Worm (Caenorhabditis elegans) whole organism, mixed stage, embryonic: ENCODE data around the gene T19C4.1.

Experiments
- M03D4.4 ChIP-seq: sonication (generic microtip); optimal IDR thresholded peaks from 2 replicates; lab custom pipeline; 2017; ENCODE audit warnings: mild to moderate bottlenecking, missing genetic modification characterization, missing compliant biosample characterization
- bed-3 ChIP-seq: fragments of 200-800 bp; sonication (Bioruptor generic); optimal IDR thresholded peaks from 3 replicates; lab custom pipeline; 2018; ENCODE audit warnings: mild to moderate bottlenecking, missing genetic modification characterization, moderate library complexity, missing compliant biosample characterization
- blmp-1 ChIP-seq: fragments of 150-350 bp; optimal IDR thresholded peaks from 2 replicates; lab custom pipeline; 2014; ENCODE audit warnings: missing biosample characterization, missing genetic modification characterization
- ceh-39 ChIP-seq: fragments of 150-350 bp; optimal IDR thresholded peaks from 2 replicates; lab custom pipeline; 2014; ENCODE audit warnings: missing biosample characterization, missing genetic modification characterization
- ceh-43 ChIP-seq: fragments of 200-800 bp; sonication (Bioruptor generic); optimal IDR thresholded peaks from 2 replicates; lab custom pipeline; 2018; ENCODE audit warnings: mild to moderate bottlenecking, missing genetic modification characterization, moderate library complexity, missing compliant biosample characterization
- ceh-83 ChIP-seq: fragments of 200-800 bp; sonication (Bioruptor generic); optimal IDR thresholded peaks from 2 replicates; lab custom pipeline; 2018; ENCODE audit warnings: mild to moderate bottlenecking, missing genetic modification characterization, missing compliant biosample characterization
- ces-1 ChIP-seq: fragments of 150-350 bp; optimal IDR thresholded peaks from 2 replicates; lab custom pipeline; 2014; ENCODE audit warnings: missing biosample characterization, missing genetic modification reagents, missing genetic modification characterization
- cnd-1 ChIP-seq: fragments of 200-800 bp; sonication (Bioruptor generic); optimal IDR thresholded peaks from 2 replicates; lab custom pipeline; 2018; ENCODE audit warnings: mild to moderate bottlenecking, missing genetic modification characterization, missing compliant biosample characterization
- drap-1 ChIP-seq: fragments of 200-800 bp; sonication (Bioruptor generic); optimal IDR thresholded peaks from 3 replicates; lab custom pipeline; 2018; ENCODE audit warnings: mild to moderate bottlenecking, missing genetic modification characterization, missing compliant biosample characterization
- elt-1 ChIP-seq: sonication (generic microtip); optimal IDR thresholded peaks from 2 replicates; lab custom pipeline; 2017; ENCODE audit warnings: missing genetic modification characterization, mild to moderate bottlenecking, missing compliant biosample characterization, antibody characterized with exemption, moderate library complexity, borderline replicate concordance; ENCODE audit not compliant: insufficient read depth
- flh-1 ChIP-seq: fragments of 200-800 bp; sonication (Bioruptor generic); optimal IDR thresholded peaks from 2 replicates; lab custom pipeline; 2018; ENCODE audit warnings: mild to moderate bottlenecking, missing genetic modification characterization, moderate library complexity, missing compliant biosample characterization
- ham-2 ChIP-seq: fragments of 200-800 bp; sonication (Bioruptor generic); optimal IDR thresholded peaks from 2 replicates; lab custom pipeline; 2018; ENCODE audit warnings: mild to moderate bottlenecking, missing genetic modification characterization, missing compliant biosample characterization
- hlh-1 ChIP-seq: fragments of 150-350 bp; optimal IDR thresholded peaks from 2 replicates; lab custom pipeline; 2014; ENCODE audit warnings: missing biosample characterization, missing genetic modification reagents, missing genetic modification characterization
- lin-13 ChIP-seq: fragments of 150-350 bp; optimal IDR thresholded peaks from 2 replicates; lab custom pipeline; 2014; ENCODE audit warnings: missing biosample characterization, missing genetic modification characterization
- lin-32 ChIP-seq: fragments of 200-800 bp; sonication (Bioruptor generic); optimal IDR thresholded peaks from 2 replicates; lab custom pipeline; 2018; ENCODE audit warnings: mild to moderate bottlenecking, missing genetic modification characterization, missing compliant biosample characterization
- lsy-2 ChIP-seq: fragments of 150-350 bp; optimal IDR thresholded peaks from 2 replicates; lab custom pipeline; 2014; ENCODE audit warnings: missing biosample characterization, missing genetic modification characterization
- mab-5 ChIP-seq: fragments of 150-350 bp; optimal IDR thresholded peaks from 2 replicates; lab custom pipeline; 2014; ENCODE audit warnings: missing biosample characterization, missing genetic modification characterization
- mep-1 ChIP-seq: fragments of 150-350 bp; optimal IDR thresholded peaks from 2 replicates; lab custom pipeline; 2017; ENCODE audit warnings: missing biosample characterization, missing genetic modification reagents, missing genetic modification characterization, inconsistent platforms
- nhr-12 ChIP-seq: fragments of 150-350 bp; optimal IDR thresholded peaks from 2 replicates; lab custom pipeline; 2014; ENCODE audit warnings: missing biosample characterization, missing genetic modification characterization
- nhr-237 ChIP-seq: fragments of 150-350 bp; optimal IDR thresholded peaks from 2 replicates; lab custom pipeline; 2014; ENCODE audit warnings: missing biosample characterization, missing genetic modification characterization
- nhr-28 ChIP-seq: fragments of 150-350 bp; optimal IDR thresholded peaks from 2 replicates; lab custom pipeline; 2014; ENCODE audit warnings: missing biosample characterization, missing genetic modification characterization
- nhr-76 ChIP-seq: sonication (generic microtip); optimal IDR thresholded peaks from 2 replicates; lab custom pipeline; 2017; ENCODE audit warnings: missing biosample characterization, missing genetic modification characterization
- pha-4 ChIP-seq: fragments of 150-350 bp; optimal IDR thresholded peaks from 2 replicates; lab custom pipeline; 2018; ENCODE audit warnings: missing biosample characterization, missing genetic modification reagents, missing genetic modification characterization
- sem-2 ChIP-seq: fragments of 200-800 bp; sonication (Bioruptor generic); optimal IDR thresholded peaks from 2 replicates; lab custom pipeline; 2018; ENCODE audit warnings: mild to moderate bottlenecking, missing genetic modification characterization, missing compliant biosample characterization
- snpc-4 ChIP-seq: fragments of 150-350 bp; optimal IDR thresholded peaks from 2 replicates; lab custom pipeline; 2014; ENCODE audit warnings: missing biosample characterization, missing genetic modification characterization
- tbx-8 ChIP-seq: fragments of 200-800 bp; sonication (Bioruptor generic); optimal IDR thresholded peaks from 2 replicates; lab custom pipeline; 2018; ENCODE audit warnings: mild to moderate bottlenecking, missing genetic modification characterization, moderate library complexity, missing compliant biosample characterization
- unc-120 ChIP-seq: sonication (generic microtip); optimal IDR thresholded peaks from 2 replicates; lab custom pipeline; 2017; ENCODE audit warnings: missing genetic modification characterization, missing compliant biosample characterization; ENCODE audit not compliant: poor library complexity, severe bottlenecking
- unc-39 ChIP-seq: fragments of 150-350 bp; optimal IDR thresholded peaks from 2 replicates; lab custom pipeline; 2014; ENCODE audit warnings: missing biosample characterization, missing genetic modification characterization
- unc-62 ChIP-seq: fragments of 150-350 bp; optimal IDR thresholded peaks from 2 replicates; lab custom pipeline; 2014; ENCODE audit warnings: missing biosample characterization, missing genetic modification reagents, missing genetic modification characterization
- zip-8 ChIP-seq: fragments of 150-350 bp; optimal IDR thresholded peaks from 2 replicates; lab custom pipeline; 2014; ENCODE audit warnings: missing biosample characterization, missing genetic modification characterization
- ztf-11 ChIP-seq: fragments of 150-350 bp; optimal IDR thresholded peaks from 2 replicates; lab custom pipeline; 2014; ENCODE audit warnings: missing biosample characterization, missing genetic modification characterization

The T19C4.1 gene

DNA sequence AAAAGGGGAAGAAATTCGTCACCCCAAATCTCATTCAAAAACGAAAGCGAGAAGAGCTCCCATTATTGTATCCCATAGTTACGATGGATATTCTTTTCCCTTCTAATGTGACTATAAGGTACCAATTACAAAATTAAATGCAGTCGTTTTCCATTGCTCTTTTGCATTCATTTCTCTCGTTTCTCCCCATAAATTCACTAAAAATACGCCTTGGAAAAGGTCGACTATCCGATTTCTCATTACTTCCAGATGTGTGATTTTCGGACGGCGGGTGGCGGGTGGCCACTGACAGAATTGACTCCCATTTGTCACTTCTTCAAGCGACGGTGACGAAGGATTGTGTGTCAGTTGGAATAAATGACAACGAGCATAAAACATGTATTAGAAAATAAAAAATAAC is 16.0 kb upstream of the T19C4.1 start:
- TF ChIP-seq sem-2 (GFP tag; lab: Kevin White, UChicago): no peak

DNA sequence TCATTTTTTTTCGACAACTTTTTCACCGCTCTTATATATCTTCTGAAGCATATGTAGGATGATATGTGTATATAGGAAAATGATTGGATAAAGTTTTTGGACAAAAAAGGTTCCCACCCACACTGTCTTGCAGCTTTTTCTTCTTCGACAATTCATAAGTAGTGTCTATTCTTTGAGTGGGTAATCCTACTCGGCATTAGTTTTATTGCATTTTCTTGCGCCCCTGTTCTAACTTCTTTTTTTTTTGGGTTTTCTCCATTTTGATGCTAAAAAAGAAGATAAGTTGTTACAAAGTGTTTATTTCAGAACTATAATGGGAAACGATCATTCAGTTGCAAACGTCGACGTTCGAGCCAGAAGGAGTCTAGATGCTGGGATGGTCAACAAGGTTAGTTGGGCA is 15.2 kb upstream of the T19C4.1 start, which contains the start of gene glb-3:
Gene glb-3, plus strand, starts transcription at position 301 of the 400 bp plus-strand sequence.
- TF ChIP-seq ham-2 (GFP tag; lab: Kevin White, UChicago) (no peak), mab-5 (tag; lab: Kevin White, UChicago) (no peak), ces-1 (no peak), flh-1 (GFP tag; lab: Kevin White, UChicago) (no peak), tbx-8 (no peak), ceh-43 (no peak), lsy-2 (tag; lab: Kevin White, UChicago) (no peak), blmp-1 (no peak), pha-4 (tag; lab: Kevin White, UChicago) (no peak), sem-2 (GFP tag; lab: Kevin White, UChicago) (no peak), nhr-28 (tag; lab: Kevin White, UChicago) (no peak), zip-8 (tag; lab: Kevin White, UChicago) (no peak), lin-32 (GFP tag; lab: Kevin White, UChicago) (no peak), lin-13 (no peak), nhr-76 (tag; lab: Kevin White, UChicago) (no peak), ztf-11 (tag; lab: Kevin White, UChicago) (no peak), ceh-83 (GFP tag; lab: Kevin White, UChicago) (no peak), bed-3 (no peak), elt-1 (tag; lab: Kevin White, UChicago) (no peak), nhr-12 (tag; lab: Kevin White, UChicago) (no peak)

DNA sequence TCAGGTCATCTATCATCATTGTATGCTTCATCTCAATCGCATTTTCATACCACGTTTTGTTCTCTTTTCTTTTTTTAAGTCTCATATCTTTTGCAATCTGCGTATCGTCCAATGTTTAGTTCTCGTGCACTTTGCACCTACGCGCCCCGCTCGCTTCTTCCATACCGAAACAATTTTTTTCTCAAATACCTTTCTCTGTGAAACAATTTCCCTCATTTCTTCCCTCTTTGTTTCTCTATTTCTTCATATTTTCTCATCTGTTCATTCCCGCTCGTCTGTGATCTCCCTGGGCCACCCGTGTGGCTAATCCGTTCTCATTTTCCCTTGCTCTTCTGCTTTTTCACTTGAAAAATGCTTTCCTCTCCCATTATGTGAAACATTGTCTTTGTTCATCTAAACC is 9.2 kb upstream of the T19C4.1 start:
- TF ChIP-seq hlh-1 (tag; lab: Kevin White, UChicago): peak; percentile 3
- no peak for TF ChIP-seq nhr-12 (tag; lab: Kevin White, UChicago)
- no peak for TF ChIP-seq blmp-1
- TF ChIP-seq unc-120 (tag; lab: Kevin White, UChicago): peak; percentile 65

DNA sequence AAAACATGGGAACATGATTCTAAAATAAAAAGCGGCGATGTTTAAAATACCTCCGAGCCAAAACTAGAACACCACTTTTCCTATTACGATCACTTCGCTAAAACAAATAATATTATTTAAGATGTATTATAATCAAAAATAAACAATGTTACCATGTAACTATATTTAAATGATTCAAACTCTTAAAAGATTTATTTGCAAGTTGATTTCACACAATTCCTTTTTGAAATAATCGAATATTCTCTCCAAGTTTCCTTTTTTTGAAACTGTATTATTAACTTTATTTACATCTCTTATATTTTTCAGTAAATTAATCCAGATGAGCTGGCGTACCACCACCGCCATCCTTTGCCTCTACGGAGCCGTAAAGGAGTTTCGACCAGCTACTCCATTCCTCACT is 8.3 kb upstream of the T19C4.1 start, which contains the start of gene folt-1:
Gene folt-1, plus strand, starts transcription at position 301 of the 400 bp plus-strand sequence.
- TF ChIP-seq hlh-1 (tag; lab: Kevin White, UChicago): no peak
- TF ChIP-seq snpc-4 (tag; lab: Kevin White, UChicago): no peak
- no peak for TF ChIP-seq bed-3
- TF ChIP-seq unc-120 (tag; lab: Kevin White, UChicago): no peak
- no peak for TF ChIP-seq lsy-2 (tag; lab: Kevin White, UChicago)
- no peak for TF ChIP-seq nhr-237 (tag; lab: Kevin White, UChicago)
- no peak for TF ChIP-seq sem-2 (GFP tag; lab: Kevin White, UChicago)
- TF ChIP-seq cnd-1 (tag; lab: Kevin White, UChicago): no peak
- TF ChIP-seq unc-62 (GFP tag; lab: Kevin White, UChicago): no peak
- no peak for TF ChIP-seq ceh-39
- no peak for TF ChIP-seq lin-32 (GFP tag; lab: Kevin White, UChicago)
- no peak for TF ChIP-seq M03D4.4 (tag; lab: Kevin White, UChicago)
- no peak for TF ChIP-seq mep-1 (tag; lab: Kevin White, UChicago)
- TF ChIP-seq ces-1: no peak

DNA sequence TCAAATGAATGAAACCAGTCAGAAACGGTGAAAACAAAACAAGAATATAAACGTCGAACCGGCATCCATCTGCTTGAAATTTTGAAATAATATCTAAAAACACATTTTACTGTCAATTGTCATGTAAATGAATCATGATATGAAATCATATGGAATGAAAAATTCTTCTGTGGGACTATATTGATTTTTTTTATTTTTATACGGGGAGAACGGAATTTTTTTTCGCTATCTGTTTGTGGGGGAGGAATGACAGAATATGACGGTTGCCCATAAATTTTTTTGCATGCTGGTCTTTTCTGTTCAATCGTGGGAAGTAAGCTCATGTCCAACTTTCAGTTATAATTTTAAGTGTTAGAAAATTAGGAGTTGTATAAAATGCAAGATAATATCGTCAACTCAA is 4.8 kb upstream of the T19C4.1 start, which contains the start of gene C06H2.7:
Gene C06H2.7, minus strand, starts transcription at position 101 of the 400 bp plus-strand sequence.
- TF ChIP-seq lsy-2 (tag; lab: Kevin White, UChicago): no peak
- TF ChIP-seq ces-1: no peak
- TF ChIP-seq drap-1 (GFP tag; lab: Kevin White, UChicago): no peak
- TF ChIP-seq ceh-83 (GFP tag; lab: Kevin White, UChicago): no peak
- TF ChIP-seq elt-1 (tag; lab: Kevin White, UChicago): no peak
- TF ChIP-seq flh-1 (GFP tag; lab: Kevin White, UChicago): no peak
- TF ChIP-seq nhr-28 (tag; lab: Kevin White, UChicago): no peak
- no peak for TF ChIP-seq lin-32 (GFP tag; lab: Kevin White, UChicago)
- no peak for TF ChIP-seq ztf-11 (tag; lab: Kevin White, UChicago)
- no peak for TF ChIP-seq nhr-237 (tag; lab: Kevin White, UChicago)
- TF ChIP-seq unc-39: no peak
- TF ChIP-seq nhr-12 (tag; lab: Kevin White, UChicago): no peak
- no peak for TF ChIP-seq unc-120 (tag; lab: Kevin White, UChicago)
- no peak for TF ChIP-seq bed-3
- TF ChIP-seq hlh-1 (tag; lab: Kevin White, UChicago): no peak
- TF ChIP-seq ham-2 (GFP tag; lab: Kevin White, UChicago): no peak
- TF ChIP-seq ceh-43: no peak
- TF ChIP-seq tbx-8: no peak
- no peak for TF ChIP-seq zip-8 (tag; lab: Kevin White, UChicago)
